Fruit fly (Drosophila melanogaster) whole organism, embryonic: Measurements from ENCODE around the gene CG4313.

ENCODE experiments used
- Atf6 ChIP-seq: fragments of 200-800 bp; sonication (Bioruptor generic); IDR thresholded peaks from 2 replicates; pipeline ENCODE4 v1.3.6; 2022; ENCODE audit warnings: missing biosample characterization, missing genetic modification characterization
- Bdp1 ChIP-seq: fragments of 200-800 bp; sonication (Bioruptor generic); optimal IDR thresholded peaks from 3 replicates; lab custom pipeline; 2016; ENCODE audit warnings: missing biosample characterization, missing genetic modification characterization
- CG10654 ChIP-seq: fragments of 200-800 bp; sonication (Bioruptor generic); optimal IDR thresholded peaks from 2 replicates; lab custom pipeline; 2016; ENCODE audit warnings: missing biosample characterization, missing genetic modification characterization
- CG12104 ChIP-seq: fragments of 200-800 bp; sonication (Bioruptor generic); optimal IDR thresholded peaks from 3 replicates; lab custom pipeline; 2016; ENCODE audit warnings: missing biosample characterization, missing genetic modification characterization
- CG12299 ChIP-seq: fragments of 200-800 bp; sonication (Bioruptor generic); optimal IDR thresholded peaks from 2 replicates; lab custom pipeline; 2018; ENCODE audit warnings: missing biosample characterization, mild to moderate bottlenecking, missing genetic modification characterization
- CG13123 ChIP-seq: fragments of 200-800 bp; sonication (Bioruptor generic); optimal IDR thresholded peaks from 2 replicates; lab custom pipeline; 2016; ENCODE audit warnings: missing biosample characterization, missing genetic modification characterization
- CG14441 ChIP-seq: fragments of 200-800 bp; sonication (Bioruptor generic); IDR thresholded peaks from 2 replicates; pipeline ENCODE4 v1.3.6; 2022; ENCODE audit warnings: missing biosample characterization, missing genetic modification characterization
- CG15269 ChIP-seq: fragments of 200-800 bp; sonication (Bioruptor generic); optimal IDR thresholded peaks from 2 replicates; lab custom pipeline; 2018; ENCODE audit warnings: missing biosample characterization, mild to moderate bottlenecking, missing genetic modification characterization, moderate library complexity
- CG15696 ChIP-seq: fragments of 200-800 bp; sonication (Bioruptor generic); optimal IDR thresholded peaks from 2 replicates; lab custom pipeline; 2019; ENCODE audit warnings: missing biosample characterization, mild to moderate bottlenecking, missing genetic modification characterization, moderate library complexity
- CG17359 ChIP-seq: fragments of 200-800 bp; sonication (Bioruptor generic); optimal IDR thresholded peaks from 3 replicates; lab custom pipeline; 2018; ENCODE audit warnings: missing biosample characterization, mild to moderate bottlenecking, missing genetic modification characterization, moderate library complexity
- CG31441 ChIP-seq: fragments of 200-800 bp; sonication (Bioruptor generic); IDR thresholded peaks from 2 replicates; pipeline ENCODE4 v1.3.6; 2022; ENCODE audit warnings: missing biosample characterization, missing genetic modification characterization
- CG3163 ChIP-seq: fragments of 200-800 bp; sonication (Bioruptor generic); optimal IDR thresholded peaks from 3 replicates; lab custom pipeline; 2016; ENCODE audit warnings: missing biosample characterization, missing genetic modification characterization
- CG32767 ChIP-seq: fragments of 200-800 bp; sonication (Bioruptor generic); IDR thresholded peaks from 2 replicates; pipeline ENCODE4 v1.3.6; 2022; ENCODE audit warnings: missing biosample characterization, missing genetic modification characterization
- CG34422 ChIP-seq: fragments of 200-800 bp; sonication (Bioruptor generic); IDR thresholded peaks from 3 replicates; pipeline ENCODE4 v1.3.6; 2022; ENCODE audit warnings: missing biosample characterization, missing genetic modification characterization
- CG4328 ChIP-seq: fragments of 200-800 bp; sonication (Bioruptor generic); optimal IDR thresholded peaks from 3 replicates; lab custom pipeline; 2017; ENCODE audit warnings: missing biosample characterization, missing genetic modification reagents, missing genetic modification characterization
- CG4360 ChIP-seq: fragments of 200-800 bp; sonication (Bioruptor generic); IDR thresholded peaks from 2 replicates; pipeline ENCODE4 v1.3.6; 2022; ENCODE audit warnings: missing biosample characterization, missing genetic modification characterization
- CG4404 ChIP-seq: fragments of 200-800 bp; sonication (Bioruptor generic); IDR thresholded peaks from 2 replicates; pipeline ENCODE4 v1.3.6; 2022; ENCODE audit warnings: missing biosample characterization, missing genetic modification characterization
- CG6175 ChIP-seq: fragments of 200-800 bp; sonication (Bioruptor generic); IDR thresholded peaks from 3 replicates; pipeline ENCODE4 v1.3.6; 2022; ENCODE audit warnings: missing biosample characterization, missing genetic modification characterization
- CG6813 ChIP-seq: fragments of 200-800 bp; sonication (Bioruptor generic); optimal IDR thresholded peaks from 2 replicates; lab custom pipeline; 2017; ENCODE audit warnings: missing biosample characterization, missing genetic modification characterization, mild to moderate bottlenecking, moderate library complexity, missing genetic modification reagents
- CG7786 ChIP-seq: fragments of 200-800 bp; sonication (Bioruptor generic); optimal IDR thresholded peaks from 2 replicates; lab custom pipeline; 2016; ENCODE audit warnings: missing biosample characterization, missing genetic modification characterization
- CG7839 ChIP-seq: fragments of 200-800 bp; sonication (Bioruptor generic); optimal IDR thresholded peaks from 3 replicates; lab custom pipeline; 2018; ENCODE audit warnings: missing biosample characterization, mild to moderate bottlenecking, missing genetic modification characterization, moderate library complexity
- CHES-1-like ChIP-seq: fragments of 200-800 bp; sonication (Bioruptor generic); optimal IDR thresholded peaks from 2 replicates; lab custom pipeline; 2016; ENCODE audit warnings: missing biosample characterization, missing genetic modification characterization
- CoRest ChIP-seq: fragments of 200-800 bp; sonication (Bioruptor generic); optimal IDR thresholded peaks from 3 replicates; lab custom pipeline; 2018; ENCODE audit warnings: missing biosample characterization, mild to moderate bottlenecking, missing genetic modification characterization, moderate library complexity
- CrebB ChIP-seq: fragments of 200-800 bp; sonication (Bioruptor generic); optimal IDR thresholded peaks from 3 replicates; lab custom pipeline; 2018; ENCODE audit warnings: missing biosample characterization, mild to moderate bottlenecking, missing genetic modification characterization
- Dip2 ChIP-seq: fragments of 200-800 bp; sonication (Bioruptor generic); IDR thresholded peaks from 2 replicates; pipeline ENCODE4 v1.3.6; 2022; ENCODE audit warnings: missing biosample characterization, missing genetic modification characterization
- Doc2 ChIP-seq: fragments of 200-800 bp; sonication (Bioruptor generic); IDR thresholded peaks from 2 replicates; pipeline ENCODE4 v1.3.6; 2022; ENCODE audit warnings: missing biosample characterization, missing genetic modification characterization
- H2.0 ChIP-seq: fragments of 200-800 bp; sonication (Bioruptor generic); IDR thresholded peaks from 2 replicates; pipeline ENCODE4 v1.3.6; 2022; ENCODE audit warnings: missing biosample characterization, missing genetic modification characterization
- HLH4C ChIP-seq: fragments of 200-800 bp; sonication (Bioruptor generic); IDR thresholded peaks from 3 replicates; pipeline ENCODE4 v1.3.6; 2022; ENCODE audit warnings: missing biosample characterization, missing genetic modification characterization; ENCODE audit not compliant: partially characterized antibody
- Jarid2 ChIP-seq: fragments of 200-800 bp; sonication (Bioruptor generic); optimal IDR thresholded peaks from 3 replicates; lab custom pipeline; 2017; ENCODE audit warnings: mild to moderate bottlenecking, missing biosample characterization, missing genetic modification reagents, missing genetic modification characterization
- NC2α ChIP-seq: fragments of 200-800 bp; sonication (Bioruptor generic); optimal IDR thresholded peaks from 2 replicates; lab custom pipeline; 2016; ENCODE audit warnings: missing biosample characterization, missing genetic modification characterization
- Oaz ChIP-seq: fragments of 200-800 bp; sonication (Bioruptor generic); IDR thresholded peaks from 2 replicates; pipeline ENCODE4 v1.3.6; 2022; ENCODE audit warnings: missing biosample characterization, missing genetic modification characterization
- Ravus ChIP-seq: fragments of 200-800 bp; sonication (Bioruptor generic); IDR thresholded peaks from 2 replicates; pipeline ENCODE4 v1.3.6; 2022; ENCODE audit warnings: missing biosample characterization, missing genetic modification characterization
- Rx ChIP-seq: fragments of 200-800 bp; sonication (Bioruptor generic); IDR thresholded peaks from 2 replicates; pipeline ENCODE4 v1.3.6; 2022; ENCODE audit warnings: missing biosample characterization, missing genetic modification characterization
- Sry-δ ChIP-seq: fragments of 200-800 bp; sonication (Bioruptor generic); optimal IDR thresholded peaks from 2 replicates; lab custom pipeline; 2016; ENCODE audit warnings: missing biosample characterization, missing genetic modification characterization
- ato ChIP-seq: fragments of 200-800 bp; sonication (Bioruptor generic); IDR thresholded peaks from 2 replicates; pipeline ENCODE4 v1.3.6; 2022; ENCODE audit warnings: missing biosample characterization, missing genetic modification characterization; ENCODE audit not compliant: partially characterized antibody
- bbx ChIP-seq: fragments of 200-800 bp; sonication (Bioruptor generic); IDR thresholded peaks from 2 replicates; pipeline ENCODE4 v1.3.6; 2022; ENCODE audit warnings: missing biosample characterization, missing genetic modification characterization; ENCODE audit not compliant: partially characterized antibody
- bcd ChIP-seq: fragments of 200-800 bp; sonication (Bioruptor generic); optimal IDR thresholded peaks from 2 replicates; lab custom pipeline; 2017; ENCODE audit warnings: missing biosample characterization, mild to moderate bottlenecking, missing genetic modification characterization
- bsh ChIP-seq, 2 experiments: fragments of 200-800 bp; sonication (Bioruptor generic); optimal IDR thresholded peaks; 2 replicates each; lab custom pipeline; 2017 to 2018; ENCODE audit warnings: mild to moderate bottlenecking in 2 of 2, missing biosample characterization in 2 of 2, missing genetic modification characterization in 2 of 2, moderate library complexity in 1 of 2
- dpn ChIP-seq, 2 experiments: fragments of 200-800 bp; sonication (Bioruptor generic); optimal IDR thresholded peaks; 3 replicates each; lab custom pipeline; 2016; ENCODE audit warnings: missing biosample characterization in 2 of 2, missing genetic modification characterization in 2 of 2
- emc ChIP-seq: fragments of 200-800 bp; sonication (Bioruptor generic); optimal IDR thresholded peaks from 2 replicates; lab custom pipeline; 2016; ENCODE audit warnings: missing biosample characterization, missing genetic modification characterization
- lbe ChIP-seq: fragments of 200-800 bp; sonication (Bioruptor generic); optimal IDR thresholded peaks from 2 replicates; lab custom pipeline; 2016; ENCODE audit warnings: missing biosample characterization, mild to moderate bottlenecking, missing genetic modification characterization
- mirr ChIP-seq: fragments of 200-800 bp; sonication (Bioruptor generic); optimal IDR thresholded peaks from 3 replicates; lab custom pipeline; 2018; ENCODE audit warnings: missing biosample characterization, mild to moderate bottlenecking, missing genetic modification characterization
- oc ChIP-seq: fragments of 200-800 bp; sonication (Bioruptor generic); optimal IDR thresholded peaks from 2 replicates; lab custom pipeline; 2018; ENCODE audit warnings: missing biosample characterization, mild to moderate bottlenecking, missing genetic modification characterization, moderate library complexity
- psq ChIP-seq: fragments of 200-800 bp; sonication (Bioruptor generic); optimal IDR thresholded peaks from 2 replicates; lab custom pipeline; 2017; ENCODE audit warnings: missing biosample characterization, missing genetic modification characterization
- sna ChIP-seq: fragments of 200-800 bp; sonication (Bioruptor generic); IDR thresholded peaks from 2 replicates; pipeline ENCODE4 v1.3.6; 2022; ENCODE audit warnings: missing biosample characterization, missing genetic modification characterization; ENCODE audit not compliant: partially characterized antibody
- tll ChIP-seq, 2 experiments: fragments of 200-800 bp in 1 of 2; fragments of >200 bp in 1 of 2; sonication (Bioruptor generic) in 1 of 2; optimal IDR thresholded peaks; 2 replicates each; lab custom pipeline; 2017 to 2019; ENCODE audit warnings: missing biosample characterization in 2 of 2, missing genetic modification characterization in 2 of 2, mild to moderate bottlenecking in 1 of 2, moderate library complexity in 1 of 2
- tna ChIP-seq: fragments of 200-800 bp; sonication (Bioruptor generic); IDR thresholded peaks from 2 replicates; pipeline ENCODE4 v1.3.6; 2022; ENCODE audit warnings: missing biosample characterization, missing genetic modification characterization; ENCODE audit not compliant: partially characterized antibody
- toy ChIP-seq: fragments of 200-800 bp; sonication (Bioruptor generic); IDR thresholded peaks from 2 replicates; pipeline ENCODE4 v1.3.6; 2022; ENCODE audit warnings: missing biosample characterization, missing genetic modification characterization
- ttk ChIP-seq: fragments of 200-800 bp; sonication (Bioruptor generic); IDR thresholded peaks from 2 replicates; pipeline ENCODE4 v2.1.2; 2022; ENCODE audit warnings: missing biosample characterization, missing genetic modification characterization
- vfl ChIP-seq: fragments of 200-800 bp; sonication (Bioruptor generic); optimal IDR thresholded peaks from 2 replicates; lab custom pipeline; 2016; ENCODE audit warnings: missing biosample characterization, missing genetic modification characterization

Gene CG4313

DNA sequence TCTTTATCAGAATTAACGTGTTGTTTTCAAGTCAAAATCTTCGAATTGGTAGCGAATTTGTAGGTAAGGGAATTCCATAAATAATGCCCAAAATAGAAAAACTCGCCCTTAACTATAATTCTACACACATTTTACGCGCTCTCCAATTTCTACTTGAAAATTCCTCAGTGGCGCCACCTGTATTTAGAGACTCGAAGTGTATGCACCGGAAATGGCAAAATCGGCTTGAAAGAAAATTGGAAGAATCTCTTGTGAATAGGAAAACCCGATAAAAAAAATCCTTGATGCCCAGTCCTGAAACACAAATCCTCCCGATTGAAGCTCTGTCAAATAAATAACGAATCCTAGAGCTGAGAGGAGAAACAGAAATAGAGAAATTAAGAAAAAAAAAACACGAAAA is 35.8 kb upstream of the CG4313 start (continued):
- TF ChIP-seq tna (GFP tag; lab: Robert Waterston, UW) (no peak), CG4328 (peak; percentile 64), Doc2 (GFP tag; lab: Robert Waterston, UW) (no peak), Rx (GFP tag; lab: Robert Waterston, UW) (peak; percentile 30; the same call in 1 of the 2 replicates), Oaz (GFP tag; lab: Robert Waterston, UW) (0 out of 2 replicates have a peak, but pooled peaks have one; percentile 25), bsh (GFP tag; optimal IDR thresholded peaks at IDR 0.05; lab: Kevin White, UChicago) (peak in 1 of 2 experiments; percentile 60), CoRest (tag; lab: Kevin White, UChicago) (peak; percentile 62), toy (GFP tag; lab: Robert Waterston, UW) (no peak; the same call in 1 of the 2 replicates), CG12104 (GFP tag; lab: Kevin White, UChicago) (peak; percentile 30), Bdp1 (GFP tag; lab: Kevin White, UChicago) (peak; percentile 34), Dip2 (GFP tag; lab: Robert Waterston, UW) (peak; percentile 90), oc (tag; lab: Kevin White, UChicago) (peak; percentile 48), CG13123 (peak; percentile 8), mirr (GFP tag; lab: Kevin White, UChicago) (peak; percentile 61), CG6813 (peak; percentile 75), CG15696 (tag; lab: Kevin White, UChicago) (peak; percentile 15), CG14441 (GFP tag; lab: Robert Waterston, UW) (peak; percentile 54; the same call in 1 of the 2 replicates), CG17359 (tag; lab: Kevin White, UChicago) (peak; percentile 77), CG12299 (tag; lab: Kevin White, UChicago) (no peak), Ravus (GFP tag; lab: Robert Waterston, UW) (no peak), CG15269 (tag; lab: Kevin White, UChicago) (peak; percentile 68), CG31441 (GFP tag; lab: Robert Waterston, UW) (peak; percentile 58), psq (peak; percentile 24), CG34422 (GFP tag; lab: Robert Waterston, UW) (peak; percentile 77; the same call in 2 of the 3 replicates), NC2α (GFP tag; lab: Kevin White, UChicago) (peak; percentile 54), emc (GFP tag; lab: Kevin White, UChicago) (no peak), ato (GFP tag; lab: Robert Waterston, UW) (no peak), Atf6 (GFP tag; lab: Robert Waterston, UW) (peak; percentile 45; the same call in 1 of the 2 replicates), CG6175 (GFP tag; lab: Robert Waterston, UW) (0 out of 3 replicates have a peak, but pooled peaks have one; percentile 42), CG3163 (GFP tag; lab: Kevin White, UChicago) (peak; percentile 58), CG4360 (GFP tag; lab: Robert Waterston, UW) (no peak), tll (GFP tag; optimal IDR thresholded peaks at IDR 0.05; lab: Kevin White, UChicago) (no peak), CHES-1-like (peak; percentile 42), HLH4C (GFP tag; lab: Robert Waterston, UW) (no peak), sna (GFP tag; lab: Robert Waterston, UW) (no peak), bbx (GFP tag; lab: Robert Waterston, UW) (peak; percentile 28; the same call in 1 of the 2 replicates), CG7839 (tag; lab: Kevin White, UChicago) (peak; percentile 67), CrebB (tag; lab: Kevin White, UChicago) (peak; percentile 61), CG32767 (GFP tag; lab: Robert Waterston, UW) (no peak), Sry-δ (GFP tag; lab: Kevin White, UChicago) (peak; percentile 29), lbe (GFP tag; lab: Kevin White, UChicago) (no peak), CG7786 (peak; percentile 6), dpn (GFP tag; optimal IDR thresholded peaks at IDR 0.05; lab: Kevin White, UChicago) (peak; percentile 59 to 73), ttk (peak; percentile 55), CG10654 (GFP tag; lab: Kevin White, UChicago) (peak; percentile 54), CG4404 (GFP tag; lab: Robert Waterston, UW) (no peak), bcd (GFP tag; lab: Kevin White, UChicago) (peak; percentile 74), H2.0 (GFP tag; lab: Robert Waterston, UW) (peak; percentile 62), Jarid2 (peak; percentile 39), vfl (no peak)
